Fruit fly (Drosophila melanogaster) whole organism, prepupa: ENCODE measurements around the gene Dus1.

ENCODE experiments used
- Blimp-1 ChIP-seq: fragments of 200-800 bp; sonication (Bioruptor generic); optimal IDR thresholded peaks from 3 replicates; lab custom pipeline; 2017; ENCODE audit warnings: missing biosample characterization, missing genetic modification characterization, mild to moderate bottlenecking, moderate library complexity, missing genetic modification reagents
- CG10631 ChIP-seq: fragments of 200-800 bp; sonication (Bioruptor generic); optimal IDR thresholded peaks from 2 replicates; lab custom pipeline; 2016; ENCODE audit warnings: missing biosample characterization, missing genetic modification characterization
- CG10669 ChIP-seq: fragments of 200-800 bp; sonication (Bioruptor generic); optimal IDR thresholded peaks from 3 replicates; lab custom pipeline; 2018; ENCODE audit warnings: missing biosample characterization, mild to moderate bottlenecking, missing genetic modification characterization, moderate library complexity
- CG11294 ChIP-seq: fragments of 200-800 bp; sonication (Bioruptor generic); IDR thresholded peaks from 2 replicates; pipeline ENCODE4 v1.3.6; 2022; ENCODE audit warnings: missing biosample characterization, missing genetic modification characterization
- CG11762 ChIP-seq: fragments of 200-800 bp; sonication (Bioruptor generic); optimal IDR thresholded peaks from 3 replicates; lab custom pipeline; 2016; ENCODE audit warnings: missing biosample characterization, missing genetic modification characterization; ENCODE audit not compliant: insufficient read depth
- CG11902 ChIP-seq: fragments of 200-800 bp; sonication (Bioruptor generic); optimal IDR thresholded peaks from 3 replicates; lab custom pipeline; 2016; ENCODE audit warnings: missing biosample characterization, missing genetic modification characterization
- CG15336 ChIP-seq: fragments of 200-800 bp; sonication (Bioruptor generic); IDR thresholded peaks from 2 replicates; pipeline ENCODE4 v1.3.6; 2022; ENCODE audit warnings: missing biosample characterization, missing genetic modification characterization
- CG1621 ChIP-seq: fragments of 200-800 bp; sonication (Bioruptor generic); optimal IDR thresholded peaks from 3 replicates; lab custom pipeline; 2018; ENCODE audit warnings: missing biosample characterization, mild to moderate bottlenecking, missing genetic modification characterization
- CG16779 ChIP-seq: fragments of 200-800 bp; sonication (Bioruptor generic); optimal IDR thresholded peaks from 3 replicates; lab custom pipeline; 2017; ENCODE audit warnings: missing biosample characterization, mild to moderate bottlenecking, missing genetic modification characterization
- CG3032 ChIP-seq: fragments of 200-800 bp; optimal IDR thresholded peaks from 2 replicates; lab custom pipeline; 2019; ENCODE audit warnings: missing biosample characterization, mild to moderate bottlenecking, missing genetic modification characterization, moderate library complexity
- CG31627 ChIP-seq: fragments of 200-800 bp; sonication (Bioruptor generic); optimal IDR thresholded peaks from 3 replicates; lab custom pipeline; 2016; ENCODE audit warnings: missing biosample characterization, missing genetic modification characterization
- CG32006 ChIP-seq: fragments of 200-800 bp; sonication (Bioruptor generic); optimal IDR thresholded peaks from 3 replicates; lab custom pipeline; 2017; ENCODE audit warnings: missing biosample characterization, mild to moderate bottlenecking, missing genetic modification characterization
- CG34406 ChIP-seq: fragments of 200-800 bp; sonication (Bioruptor generic); optimal IDR thresholded peaks from 3 replicates; lab custom pipeline; 2016; ENCODE audit warnings: missing biosample characterization, missing genetic modification characterization
- CG6163 ChIP-seq: fragments of 200-800 bp; sonication (Bioruptor generic); IDR thresholded peaks from 3 replicates; pipeline ENCODE4 v1.3.6; 2022; ENCODE audit warnings: missing biosample characterization, missing genetic modification characterization
- CG6792 ChIP-seq: fragments of 200-800 bp; sonication (Bioruptor generic); optimal IDR thresholded peaks from 3 replicates; lab custom pipeline; 2016; ENCODE audit warnings: missing biosample characterization, missing genetic modification characterization
- CG6808 ChIP-seq: fragments of 200-800 bp; sonication (Bioruptor generic); optimal IDR thresholded peaks from 3 replicates; lab custom pipeline; 2017; ENCODE audit warnings: missing biosample characterization, missing genetic modification characterization, mild to moderate bottlenecking, moderate library complexity, missing genetic modification reagents
- CG6854 ChIP-seq: fragments of 200-800 bp; sonication (Bioruptor generic); optimal IDR thresholded peaks from 2 replicates; lab custom pipeline; 2017; ENCODE audit warnings: missing biosample characterization, mild to moderate bottlenecking, missing genetic modification characterization
- CG7368 ChIP-seq: fragments of 200-800 bp; sonication (Bioruptor generic); optimal IDR thresholded peaks from 3 replicates; lab custom pipeline; 2016; ENCODE audit warnings: missing biosample characterization, missing genetic modification characterization
- CG8119 ChIP-seq: fragments of 200-800 bp; sonication (Bioruptor generic); IDR thresholded peaks from 3 replicates; pipeline ENCODE4 v1.3.6; 2022; ENCODE audit warnings: missing biosample characterization, missing genetic modification characterization
- CG8319 ChIP-seq: fragments of 200-800 bp; sonication (Bioruptor generic); optimal IDR thresholded peaks from 3 replicates; lab custom pipeline; 2016; ENCODE audit warnings: missing biosample characterization, missing genetic modification characterization
- CG8632 ChIP-seq: fragments of 200-800 bp; sonication (Bioruptor generic); optimal IDR thresholded peaks from 3 replicates; lab custom pipeline; 2016; ENCODE audit warnings: missing biosample characterization, missing genetic modification characterization
- CG9139 ChIP-seq: fragments of 200-800 bp; sonication (Bioruptor generic); optimal IDR thresholded peaks from 3 replicates; lab custom pipeline; 2017; ENCODE audit warnings: missing biosample characterization, mild to moderate bottlenecking, missing genetic modification characterization
- Eip78C ChIP-seq: fragments of 200-800 bp; sonication (Bioruptor generic); peaks from one replicate; lab custom pipeline; 2016; ENCODE audit warnings: missing biosample characterization, missing genetic modification characterization
- Eip93F ChIP-seq: fragments of 200-800 bp; sonication (Bioruptor generic); optimal IDR thresholded peaks from 2 replicates; lab custom pipeline; 2016; ENCODE audit warnings: missing biosample characterization, mild to moderate bottlenecking, missing genetic modification characterization
- Ets21C ChIP-seq: fragments of 200-800 bp; sonication (Bioruptor generic); optimal IDR thresholded peaks from 3 replicates; lab custom pipeline; 2016; ENCODE audit warnings: missing biosample characterization, missing genetic modification characterization
- Ets96B ChIP-seq: fragments of 200-800 bp; optimal IDR thresholded peaks from 2 replicates; lab custom pipeline; 2019; ENCODE audit warnings: missing biosample characterization, mild to moderate bottlenecking, missing genetic modification characterization, moderate library complexity
- Gug ChIP-seq: fragments of 200-800 bp; sonication (Bioruptor generic); IDR thresholded peaks from 2 replicates; pipeline ENCODE4 v1.3.6; 2022; ENCODE audit warnings: missing biosample characterization, missing genetic modification characterization
- Hr38 ChIP-seq: sonication (Bioruptor generic); optimal IDR thresholded peaks from 2 replicates; lab custom pipeline; 2016; ENCODE audit warnings: missing biosample characterization, missing genetic modification characterization
- Hr39 ChIP-seq: fragments of 200-800 bp; sonication (Bioruptor generic); optimal IDR thresholded peaks from 2 replicates; lab custom pipeline; 2016; ENCODE audit warnings: missing biosample characterization, missing genetic modification characterization
- Met ChIP-seq: fragments of 200-800 bp; sonication (Bioruptor generic); optimal IDR thresholded peaks from 3 replicates; lab custom pipeline; 2016; ENCODE audit warnings: missing biosample characterization, missing genetic modification characterization
- OdsH ChIP-seq: fragments of 200-800 bp; sonication (Bioruptor generic); optimal IDR thresholded peaks from 3 replicates; lab custom pipeline; 2016; ENCODE audit warnings: missing biosample characterization, missing genetic modification characterization
- Smox ChIP-seq: fragments of 200-800 bp; sonication (Bioruptor generic); optimal IDR thresholded peaks from 3 replicates; lab custom pipeline; 2016; ENCODE audit warnings: missing biosample characterization, missing genetic modification characterization
- Sox14 ChIP-seq: fragments of 200-800 bp; sonication (Bioruptor generic); optimal IDR thresholded peaks from 3 replicates; lab custom pipeline; 2016; ENCODE audit warnings: missing biosample characterization, missing genetic modification characterization
- Sox15 ChIP-seq: fragments of 200-800 bp; sonication (Bioruptor generic); optimal IDR thresholded peaks from 3 replicates; lab custom pipeline; 2016; ENCODE audit warnings: missing biosample characterization, missing genetic modification characterization
- acj6 ChIP-seq: fragments of 200-800 bp; sonication (Bioruptor generic); optimal IDR thresholded peaks from 3 replicates; lab custom pipeline; 2016; ENCODE audit warnings: missing biosample characterization, missing genetic modification characterization
- dac ChIP-seq: fragments of 200-800 bp; sonication (Bioruptor generic); optimal IDR thresholded peaks from 2 replicates; lab custom pipeline; 2017; ENCODE audit warnings: missing biosample characterization, mild to moderate bottlenecking, missing genetic modification characterization
- dsx ChIP-seq: fragments of 200-800 bp; optimal IDR thresholded peaks from 3 replicates; lab custom pipeline; 2019; ENCODE audit warnings: missing biosample characterization, mild to moderate bottlenecking, missing genetic modification characterization, moderate library complexity; ENCODE audit not compliant: poor library complexity, severe bottlenecking
- esn ChIP-seq: fragments of 200-800 bp; sonication (Bioruptor generic); optimal IDR thresholded peaks from 2 replicates; lab custom pipeline; 2016; ENCODE audit warnings: missing biosample characterization, mild to moderate bottlenecking, missing genetic modification characterization, moderate library complexity
- fd59A ChIP-seq: fragments of 200-800 bp; sonication (Bioruptor generic); optimal IDR thresholded peaks from 2 replicates; lab custom pipeline; 2017; ENCODE audit warnings: missing biosample characterization, mild to moderate bottlenecking, missing genetic modification characterization, missing genetic modification reagents
- fkh ChIP-seq: fragments of 200-800 bp; sonication (Bioruptor generic); optimal IDR thresholded peaks from 3 replicates; lab custom pipeline; 2017; ENCODE audit warnings: missing biosample characterization, mild to moderate bottlenecking, missing genetic modification characterization, moderate library complexity
- net ChIP-seq: fragments of 200-800 bp; sonication (Bioruptor generic); optimal IDR thresholded peaks from 3 replicates; lab custom pipeline; 2016; ENCODE audit warnings: missing biosample characterization, missing genetic modification characterization
- pdm3 ChIP-seq: fragments of 200-800 bp; sonication (Bioruptor generic); optimal IDR thresholded peaks from 3 replicates; lab custom pipeline; 2016; ENCODE audit warnings: missing biosample characterization, missing genetic modification characterization
- spab ChIP-seq: fragments of 200-800 bp; sonication (Bioruptor generic); optimal IDR thresholded peaks from 2 replicates; lab custom pipeline; 2017; ENCODE audit warnings: missing biosample characterization, mild to moderate bottlenecking, missing genetic modification characterization, missing genetic modification reagents
- ss ChIP-seq, 2 experiments: fragments of 200-800 bp; sonication (Bioruptor generic); optimal IDR thresholded peaks; 2 replicates in 1 of 2; 3 replicates in 1 of 2; lab custom pipeline; 2017 to 2018; ENCODE audit warnings: mild to moderate bottlenecking in 2 of 2, missing biosample characterization in 2 of 2, missing genetic modification characterization in 2 of 2, moderate library complexity in 1 of 2
- vri ChIP-seq: fragments of 200-800 bp; sonication (Bioruptor generic); optimal IDR thresholded peaks from 3 replicates; lab custom pipeline; 2016; ENCODE audit warnings: missing biosample characterization, mild to moderate bottlenecking, missing genetic modification characterization

Gene Dus1

dm6 chr2L:249048-249825 lies 22.3 kb downstream of the Dus1 start (continued):
- TF ChIP-seq spab (peak; percentile 35), acj6 (GFP tag; lab: Kevin White, UChicago) (peak; percentile 61), Blimp-1 (GFP tag; lab: Kevin White, UChicago) (no peak), Eip93F (no peak), CG6792 (GFP tag; lab: Kevin White, UChicago) (peak; percentile 6), fkh (peak; percentile 65), CG9139 (peak; percentile 26), CG15336 (GFP tag; lab: Robert Waterston, UW) (peak; percentile 70), ss (GFP tag; optimal IDR thresholded peaks at IDR 0.05; lab: Kevin White, UChicago) (peak; percentile 68 to 76), OdsH (peak; percentile 75), Sox15 (no peak), CG11294 (GFP tag; lab: Robert Waterston, UW) (peak; percentile 54; the same call in 1 of the 2 replicates), CG8119 (peak; percentile 71), CG6854 (peak; percentile 56), pdm3 (peak; percentile 75), esn (GFP tag; lab: Kevin White, UChicago) (peak; percentile 21), fd59A (peak; percentile 14), CG8319 (GFP tag; lab: Kevin White, UChicago) (no peak), CG31627 (GFP tag; lab: Kevin White, UChicago) (peak; percentile 36), CG3032 (peak; percentile 26), CG8632 (GFP tag; lab: Kevin White, UChicago) (peak; percentile 24), Hr39 (GFP tag; lab: Kevin White, UChicago) (peak; percentile 23), dac (GFP tag; lab: Kevin White, UChicago) (peak; percentile 61), dsx (GFP tag; lab: Kevin White, UChicago) (peak; percentile 23), Smox (GFP tag; lab: Kevin White, UChicago) (no peak), CG32006 (GFP tag; lab: Kevin White, UChicago) (peak; percentile 87), Gug (GFP tag; lab: Robert Waterston, UW) (peak; percentile 64), Ets21C (peak; percentile 34), CG10631 (GFP tag; lab: Kevin White, UChicago) (peak; percentile 46)

dm6 chr2L:248592-248991 lies 23.0 kb downstream of the Dus1 start:
- TF ChIP-seq Gug (GFP tag; lab: Robert Waterston, UW) = no peak
- TF ChIP-seq Eip78C (GFP tag; lab: Kevin White, UChicago) = peak; percentile 12

- TF ChIP-seq Ets96B (peak; percentile 67), CG6808 (peak; percentile 42), CG10669 (peak; percentile 69), CG1621 (tag; lab: Kevin White, UChicago) (no peak), Met (GFP tag; lab: Kevin White, UChicago) (peak; percentile 77), CG15336 (GFP tag; lab: Robert Waterston, UW) (peak; percentile 70), CG16779 (tag; lab: Kevin White, UChicago) (peak; percentile 25), CG7368 (peak; percentile 40), CG34406 (GFP tag; lab: Kevin White, UChicago) (peak; percentile 67), Eip93F (peak; percentile 57), ss (GFP tag; optimal IDR thresholded peaks at IDR 0.05; lab: Kevin White, UChicago) (peak in 1 of 2 experiments; percentile 41), Sox14 (GFP tag; lab: Kevin White, UChicago) (peak; percentile 53), CG6163 (GFP tag; lab: Robert Waterston, UW) (0 out of 3 replicates have a peak, but pooled peaks have one; percentile 11), CG11762 (GFP tag; lab: Kevin White, UChicago) (peak; percentile 58), fkh (no peak), CG11902 (GFP tag; lab: Kevin White, UChicago) (peak; percentile 52), CG11294 (GFP tag; lab: Robert Waterston, UW) (peak; percentile 50), CG6792 (GFP tag; lab: Kevin White, UChicago) (peak; percentile 73), CG9139 (no peak), Sox15 (peak; percentile 46), Hr38 (GFP tag; lab: Kevin White, UChicago) (no peak), vri (GFP tag; lab: Kevin White, UChicago) (peak; percentile 28), net (peak; percentile 61), CG31627 (GFP tag; lab: Kevin White, UChicago) (peak; percentile 51), Eip78C (GFP tag; lab: Kevin White, UChicago) (peak; percentile 88), fd59A (peak; percentile 34)
Observed at dm6 chr2L:247845-248473, 23.6 kb downstream of the Dus1 start.
